Fruit fly (Drosophila melanogaster) whole organism, embryonic: Measurements from ENCODE around the gene Sgp.

Experiments used
- Abd-B ChIP-seq: fragments of 200-800 bp; sonication (Bioruptor generic); optimal IDR thresholded peaks from 2 replicates; lab custom pipeline; 2018; ENCODE audit warnings: missing biosample characterization, mild to moderate bottlenecking, missing genetic modification characterization, moderate library complexity
- Antp ChIP-seq: fragments of 200-800 bp; sonication (Bioruptor generic); optimal IDR thresholded peaks from 3 replicates; lab custom pipeline; 2016; ENCODE audit warnings: missing biosample characterization, missing genetic modification characterization
- CG10654 ChIP-seq: fragments of 200-800 bp; sonication (Bioruptor generic); optimal IDR thresholded peaks from 2 replicates; lab custom pipeline; 2016; ENCODE audit warnings: missing biosample characterization, missing genetic modification characterization
- CG11247 ChIP-seq: fragments of 200-800 bp; sonication (Bioruptor generic); IDR thresholded peaks from 2 replicates; pipeline ENCODE4 v1.3.6; 2022; ENCODE audit warnings: missing biosample characterization, missing genetic modification characterization
- CG12659 ChIP-seq: fragments of 200-800 bp; sonication (Bioruptor generic); optimal IDR thresholded peaks from 3 replicates; lab custom pipeline; 2017; ENCODE audit warnings: mild to moderate bottlenecking, missing biosample characterization, missing genetic modification reagents, missing genetic modification characterization
- CG14050 ChIP-seq: fragments of 200-800 bp; sonication (Bioruptor generic); IDR thresholded peaks from 3 replicates; pipeline ENCODE4 v1.3.6; 2022; ENCODE audit warnings: missing biosample characterization, missing genetic modification characterization
- CG15601 ChIP-seq: fragments of 200-800 bp; sonication (Bioruptor generic); optimal IDR thresholded peaks from 3 replicates; lab custom pipeline; 2019; ENCODE audit warnings: missing biosample characterization, mild to moderate bottlenecking, missing genetic modification characterization, moderate library complexity
- CG16813 ChIP-seq: fragments of 200-800 bp; sonication (Bioruptor generic); IDR thresholded peaks from 3 replicates; pipeline ENCODE4 v1.3.6; 2022; ENCODE audit warnings: missing biosample characterization, missing genetic modification characterization; ENCODE audit not compliant: partially characterized antibody
- CG16863 ChIP-seq: fragments of 200-800 bp; sonication (Bioruptor generic); optimal IDR thresholded peaks from 3 replicates; lab custom pipeline; 2016; ENCODE audit warnings: missing biosample characterization, missing genetic modification characterization
- CG2120 ChIP-seq: fragments of 200-800 bp; sonication (Bioruptor generic); optimal IDR thresholded peaks from 3 replicates; lab custom pipeline; 2016; ENCODE audit warnings: missing biosample characterization, missing genetic modification characterization
- CG30431 ChIP-seq: fragments of 200-800 bp; sonication (Bioruptor generic); optimal IDR thresholded peaks from 2 replicates; lab custom pipeline; 2017; ENCODE audit warnings: missing biosample characterization, missing genetic modification characterization
- CG32772 ChIP-seq: fragments of 200-800 bp; sonication (Bioruptor generic); IDR thresholded peaks from 2 replicates; pipeline ENCODE4 v1.3.6; 2022; ENCODE audit warnings: missing biosample characterization, missing genetic modification characterization
- CG33557 ChIP-seq: fragments of 200-800 bp; sonication (Bioruptor generic); optimal IDR thresholded peaks from 2 replicates; lab custom pipeline; 2019; ENCODE audit warnings: missing biosample characterization, mild to moderate bottlenecking, missing genetic modification characterization, moderate library complexity
- CG4617 ChIP-seq: fragments of 200-800 bp; sonication (Bioruptor generic); optimal IDR thresholded peaks from 3 replicates; lab custom pipeline; 2016; ENCODE audit warnings: missing biosample characterization, missing genetic modification characterization, borderline replicate concordance
- CG6654 ChIP-seq: fragments of 200-800 bp; sonication (Bioruptor generic); optimal IDR thresholded peaks from 2 replicates; lab custom pipeline; 2017; ENCODE audit warnings: missing biosample characterization, mild to moderate bottlenecking, missing genetic modification characterization
- CG7963 ChIP-seq: fragments of 200-800 bp; sonication (Bioruptor generic); IDR thresholded peaks from 3 replicates; pipeline ENCODE4 v1.3.6; 2022; ENCODE audit warnings: missing biosample characterization, missing genetic modification characterization; ENCODE audit not compliant: partially characterized antibody
- CG8478 ChIP-seq: fragments of >200 bp; optimal IDR thresholded peaks from 2 replicates; lab custom pipeline; 2018
- CG9215 ChIP-seq: fragments of 200-800 bp; sonication (Bioruptor generic); IDR thresholded peaks from 2 replicates; pipeline ENCODE4 v1.3.6; 2022; ENCODE audit warnings: missing biosample characterization, missing genetic modification characterization
- CHES-1-like ChIP-seq: fragments of 200-800 bp; sonication (Bioruptor generic); optimal IDR thresholded peaks from 2 replicates; lab custom pipeline; 2016; ENCODE audit warnings: missing biosample characterization, missing genetic modification characterization
- Dfd ChIP-seq, 2 experiments: fragments of >200 bp; optimal IDR thresholded peaks; 2 replicates each; lab custom pipeline; 2017; ENCODE audit warnings: missing biosample characterization in 2 of 2, missing genetic modification characterization in 2 of 2
- Doc2 ChIP-seq: fragments of 200-800 bp; sonication (Bioruptor generic); IDR thresholded peaks from 2 replicates; pipeline ENCODE4 v1.3.6; 2022; ENCODE audit warnings: missing biosample characterization, missing genetic modification characterization
- E2f2 ChIP-seq: fragments of 200-800 bp; sonication (Bioruptor generic); IDR thresholded peaks from 2 replicates; pipeline ENCODE4 v1.3.6; 2022; ENCODE audit warnings: missing biosample characterization, missing genetic modification characterization
- Elba2 ChIP-seq: fragments of 200-800 bp; sonication (Bioruptor generic); optimal IDR thresholded peaks from 3 replicates; lab custom pipeline; 2016; ENCODE audit warnings: missing biosample characterization, missing genetic modification characterization
- GATAe ChIP-seq: fragments of 200-800 bp; sonication (Bioruptor generic); conservative IDR thresholded peaks from 2 replicates; pipeline ENCODE4 v1.3.6; 2022; ENCODE audit warnings: missing biosample characterization, missing genetic modification characterization
- Hmx ChIP-seq: fragments of 200-800 bp; sonication (Bioruptor generic); optimal IDR thresholded peaks from 2 replicates; lab custom pipeline; 2016; ENCODE audit warnings: missing biosample characterization, missing genetic modification characterization
- Jarid2 ChIP-seq: fragments of 200-800 bp; sonication (Bioruptor generic); optimal IDR thresholded peaks from 3 replicates; lab custom pipeline; 2017; ENCODE audit warnings: mild to moderate bottlenecking, missing biosample characterization, missing genetic modification reagents, missing genetic modification characterization
- Kr ChIP-seq: fragments of 200-800 bp; sonication (Bioruptor generic); optimal IDR thresholded peaks from 2 replicates; lab custom pipeline; 2017; ENCODE audit warnings: missing biosample characterization, mild to moderate bottlenecking, missing genetic modification characterization
- Oli ChIP-seq: fragments of 200-800 bp; sonication (Bioruptor generic); optimal IDR thresholded peaks from 2 replicates; lab custom pipeline; 2018; ENCODE audit warnings: missing biosample characterization, mild to moderate bottlenecking, missing genetic modification characterization, moderate library complexity
- PHDP ChIP-seq: fragments of 200-800 bp; sonication (Bioruptor generic); optimal IDR thresholded peaks from 3 replicates; lab custom pipeline; 2018; ENCODE audit warnings: missing biosample characterization, mild to moderate bottlenecking, missing genetic modification characterization, moderate library complexity
- Pdp1 ChIP-seq, 2 experiments: fragments of 200-800 bp; sonication (Bioruptor generic); optimal IDR thresholded peaks; 3 replicates each; lab custom pipeline; 2016; ENCODE audit warnings: missing biosample characterization in 2 of 2, missing genetic modification characterization in 2 of 2, mild to moderate bottlenecking in 1 of 2, moderate library complexity in 1 of 2
- Side ChIP-seq: fragments of 200-800 bp; sonication (Bioruptor generic); optimal IDR thresholded peaks from 2 replicates; lab custom pipeline; 2016; ENCODE audit warnings: missing biosample characterization, missing genetic modification characterization
- Sox102F ChIP-seq: fragments of 200-800 bp; sonication (Bioruptor generic); optimal IDR thresholded peaks from 2 replicates; lab custom pipeline; 2018; ENCODE audit warnings: missing biosample characterization, mild to moderate bottlenecking, missing genetic modification characterization, moderate library complexity
- Spps ChIP-seq: fragments of 200-800 bp; sonication (Bioruptor generic); optimal IDR thresholded peaks from 2 replicates; lab custom pipeline; 2018; ENCODE audit warnings: missing biosample characterization, mild to moderate bottlenecking, missing genetic modification characterization
- Tbp ChIP-seq: fragments of >200 bp; optimal IDR thresholded peaks from 2 replicates; lab custom pipeline; 2018; ENCODE audit warnings: missing biosample characterization, missing genetic modification characterization
- bowl ChIP-seq: fragments of 200-800 bp; sonication (Bioruptor generic); IDR thresholded peaks from 2 replicates; pipeline ENCODE4 v1.3.6; 2022; ENCODE audit warnings: missing biosample characterization, missing genetic modification characterization
- chinmo ChIP-seq: fragments of 200-800 bp; sonication (Bioruptor generic); IDR thresholded peaks from 4 replicates; pipeline ENCODE4 v1.3.6; 2022; ENCODE audit warnings: missing biosample characterization, missing genetic modification characterization; ENCODE audit not compliant: partially characterized antibody
- cwo ChIP-seq: fragments of 200-800 bp; sonication (Bioruptor generic); optimal IDR thresholded peaks from 3 replicates; lab custom pipeline; 2017; ENCODE audit warnings: missing biosample characterization, missing genetic modification characterization, mild to moderate bottlenecking, moderate library complexity, missing genetic modification reagents
- disco-r ChIP-seq: fragments of 200-800 bp; sonication (Bioruptor generic); optimal IDR thresholded peaks from 2 replicates; lab custom pipeline; 2016; ENCODE audit warnings: missing biosample characterization, missing genetic modification characterization
- eyg ChIP-seq: fragments of 200-800 bp; sonication (Bioruptor generic); optimal IDR thresholded peaks from 3 replicates; lab custom pipeline; 2016; ENCODE audit warnings: missing biosample characterization, missing genetic modification characterization
- fd96Cb ChIP-seq: fragments of 200-800 bp; sonication (Bioruptor generic); optimal IDR thresholded peaks from 2 replicates; lab custom pipeline; 2018; ENCODE audit warnings: missing biosample characterization, mild to moderate bottlenecking, missing genetic modification characterization, moderate library complexity
- insv ChIP-seq, 2 experiments: fragments of 200-800 bp; sonication (Bioruptor generic); optimal IDR thresholded peaks; 3 replicates each; lab custom pipeline; 2016 to 2018; ENCODE audit warnings: missing biosample characterization in 2 of 2, missing genetic modification characterization in 2 of 2
- lab ChIP-seq: fragments of 200-800 bp; sonication (Bioruptor generic); optimal IDR thresholded peaks from 3 replicates; lab custom pipeline; 2017; ENCODE audit warnings: missing biosample characterization, missing genetic modification characterization, mild to moderate bottlenecking, moderate library complexity, missing genetic modification reagents
- odd ChIP-seq: fragments of 200-800 bp; sonication (Bioruptor generic); optimal IDR thresholded peaks from 2 replicates; lab custom pipeline; 2017; ENCODE audit warnings: missing biosample characterization, mild to moderate bottlenecking, missing genetic modification characterization
- pzg ChIP-seq: fragments of 200-800 bp; sonication (Bioruptor generic); optimal IDR thresholded peaks from 3 replicates; lab custom pipeline; 2018; ENCODE audit warnings: missing biosample characterization, mild to moderate bottlenecking, missing genetic modification characterization, moderate library complexity
- row ChIP-seq: fragments of 200-800 bp; sonication (Bioruptor generic); IDR thresholded peaks from 3 replicates; pipeline ENCODE4 v1.3.6; 2022; ENCODE audit warnings: missing biosample characterization, missing genetic modification characterization
- sd ChIP-seq: fragments of 200-800 bp; sonication (Bioruptor generic); optimal IDR thresholded peaks from 3 replicates; lab custom pipeline; 2018; ENCODE audit warnings: missing biosample characterization, mild to moderate bottlenecking, missing genetic modification characterization, moderate library complexity
- shn ChIP-seq: fragments of 200-800 bp; sonication (Bioruptor generic); optimal IDR thresholded peaks from 3 replicates; lab custom pipeline; 2016; ENCODE audit warnings: missing biosample characterization, missing genetic modification characterization
- sim ChIP-seq: fragments of 200-800 bp; sonication (Bioruptor generic); IDR thresholded peaks from 2 replicates; pipeline ENCODE4 v1.3.6; 2022; ENCODE audit warnings: missing biosample characterization, missing genetic modification characterization
- sug ChIP-seq: fragments of 200-800 bp; optimal IDR thresholded peaks from 2 replicates; lab custom pipeline; 2019; ENCODE audit warnings: missing biosample characterization, mild to moderate bottlenecking, missing genetic modification characterization, moderate library complexity
- trh ChIP-seq: fragments of 200-800 bp; sonication (Bioruptor generic); optimal IDR thresholded peaks from 2 replicates; lab custom pipeline; 2016; ENCODE audit warnings: missing biosample characterization, missing genetic modification characterization
- vfl ChIP-seq: fragments of 200-800 bp; sonication (Bioruptor generic); optimal IDR thresholded peaks from 2 replicates; lab custom pipeline; 2016; ENCODE audit warnings: missing biosample characterization, missing genetic modification characterization
- zfh2 ChIP-seq: fragments of 200-800 bp; sonication (Bioruptor generic); optimal IDR thresholded peaks from 2 replicates; lab custom pipeline; 2016; ENCODE audit warnings: missing biosample characterization, missing genetic modification characterization

Gene Sgp

DNA sequence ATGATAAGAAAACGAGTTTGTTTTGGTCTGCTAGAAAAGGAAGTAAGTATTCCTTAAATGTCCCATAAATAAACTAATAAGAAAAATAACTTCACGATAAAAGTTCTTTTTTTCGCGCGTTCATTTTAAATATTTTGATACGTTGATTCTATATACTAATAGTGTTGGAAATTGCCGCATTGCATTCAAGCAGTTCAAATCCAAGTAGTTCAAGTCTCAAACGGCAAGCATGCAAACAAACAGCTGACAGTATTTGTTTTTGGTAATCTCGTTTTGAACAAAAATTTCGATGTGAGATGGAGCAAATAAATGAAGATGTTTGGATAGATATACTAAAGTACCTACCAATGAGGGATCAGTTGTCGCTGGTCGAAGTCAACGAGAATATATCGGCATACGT is 30.8 kb upstream of the Sgp start, which contains the start of gene CG13088 (continued):
- TF ChIP-seq bowl, result no peak
- no peak for TF ChIP-seq lab
- no peak for TF ChIP-seq GATAe (GFP tag; lab: Robert Waterston, UW)
- TF ChIP-seq shn (GFP tag; lab: Kevin White, UChicago), result no peak
- no peak for TF ChIP-seq CG11247
- TF ChIP-seq E2f2 (GFP tag; lab: Robert Waterston, UW), result peak; percentile 96
- no peak for TF ChIP-seq CG8478 (lab: Kevin White, UChicago)
- TF ChIP-seq CG4617 (GFP tag; lab: Kevin White, UChicago), result peak; percentile 38
- TF ChIP-seq Oli (tag; lab: Kevin White, UChicago), result no peak
- TF ChIP-seq CG6654 (GFP tag; lab: Kevin White, UChicago), result no peak
- no peak for TF ChIP-seq CG9215 (GFP tag; lab: Robert Waterston, UW)
- TF ChIP-seq trh (GFP tag; lab: Kevin White, UChicago), result no peak
- TF ChIP-seq CG7963 (GFP tag; lab: Robert Waterston, UW), result no peak
- TF ChIP-seq Abd-B (GFP tag; lab: Kevin White, UChicago), result no peak
- no peak for TF ChIP-seq CHES-1-like
- no peak for TF ChIP-seq Jarid2 (GFP tag; lab: Kevin White, UChicago)
- TF ChIP-seq Kr (GFP tag; lab: Kevin White, UChicago), result no peak
- TF ChIP-seq Tbp (GFP tag; lab: Kevin White, UChicago), result no peak
- TF ChIP-seq CG30431 (GFP tag; lab: Kevin White, UChicago), result no peak
- peak; percentile 3 for TF ChIP-seq Sox102F (GFP tag; lab: Kevin White, UChicago)
- TF ChIP-seq disco-r (GFP tag; lab: Kevin White, UChicago), result no peak
- no peak for TF ChIP-seq odd (GFP tag; lab: Kevin White, UChicago)
- peak; percentile 3 for TF ChIP-seq CG10654 (GFP tag; lab: Kevin White, UChicago)
- TF ChIP-seq Doc2 (GFP tag; lab: Robert Waterston, UW), result no peak
- TF ChIP-seq Side (GFP tag; lab: Kevin White, UChicago), result peak; percentile 12
- no peak for TF ChIP-seq CG14050 (GFP tag; lab: Robert Waterston, UW)
- TF ChIP-seq insv (GFP tag; optimal IDR thresholded peaks at IDR 0.05; lab: Kevin White, UChicago), result no peak
- no peak for TF ChIP-seq chinmo
- TF ChIP-seq sim (GFP tag; lab: Robert Waterston, UW), result no peak
- no peak for TF ChIP-seq CG33557 (GFP tag; lab: Kevin White, UChicago)
- TF ChIP-seq CG2120 (GFP tag; lab: Kevin White, UChicago), result peak; percentile 69
- TF ChIP-seq Antp, result no peak
- TF ChIP-seq CG15601 (tag; lab: Kevin White, UChicago), result no peak
- peak in 1 of 2 experiments; percentile 34 for TF ChIP-seq Pdp1 (GFP tag; optimal IDR thresholded peaks at IDR 0.05; lab: Kevin White, UChicago)
- TF ChIP-seq zfh2, result peak; percentile 40
- no peak for TF ChIP-seq Spps
- TF ChIP-seq cwo, result no peak
- no peak for TF ChIP-seq Hmx (GFP tag; lab: Kevin White, UChicago)
- TF ChIP-seq CG16813 (GFP tag; lab: Robert Waterston, UW), result no peak
- no peak for TF ChIP-seq sd (tag; lab: Kevin White, UChicago)
- TF ChIP-seq Dfd (GFP tag; optimal IDR thresholded peaks at IDR 0.05; lab: Kevin White, UChicago), result peak in 1 of 2 experiments; percentile 5
- no peak for TF ChIP-seq CG32772
- TF ChIP-seq pzg (GFP tag; lab: Kevin White, UChicago), result peak; percentile 75
- TF ChIP-seq eyg (GFP tag; lab: Kevin White, UChicago), result no peak
- TF ChIP-seq PHDP, result no peak
- no peak for TF ChIP-seq fd96Cb
- TF ChIP-seq CG12659, result peak; percentile 58
- no peak for TF ChIP-seq row
- peak; percentile 31 for TF ChIP-seq vfl (GFP tag; lab: Kevin White, UChicago)
- peak; percentile 32 for TF ChIP-seq Elba2 (GFP tag; lab: Kevin White, UChicago)
- peak; percentile 28 for TF ChIP-seq sug (tag; lab: Kevin White, UChicago)
- TF ChIP-seq CG16863 (GFP tag; lab: Kevin White, UChicago), result no peak
